Fruit fly (Drosophila melanogaster) whole organism, embryonic: ENCODE results near the gene morgue.

ENCODE experiments used
- ATbp ChIP-seq: fragments of 200-800 bp; sonication (Bioruptor generic); optimal IDR thresholded peaks from 2 replicates; lab custom pipeline; 2017; ENCODE audit warnings: missing biosample characterization, mild to moderate bottlenecking, missing genetic modification characterization, missing genetic modification reagents
- Atf3 ChIP-seq: fragments of 200-800 bp; sonication (Bioruptor generic); optimal IDR thresholded peaks from 3 replicates; lab custom pipeline; 2016; ENCODE audit warnings: missing biosample characterization, missing genetic modification characterization
- B-H2 ChIP-seq: fragments of 200-800 bp; sonication (Bioruptor generic); optimal IDR thresholded peaks from 2 replicates; lab custom pipeline; 2018; ENCODE audit warnings: missing biosample characterization, mild to moderate bottlenecking, missing genetic modification characterization
- BEAF-32 ChIP-seq: fragments of 200-800 bp; sonication (Bioruptor generic); optimal IDR thresholded peaks from 3 replicates; lab custom pipeline; 2017; ENCODE audit warnings: missing biosample characterization, missing genetic modification characterization, mild to moderate bottlenecking, moderate library complexity, missing genetic modification reagents
- CG14860 ChIP-seq: fragments of 200-800 bp; sonication (Bioruptor generic); IDR thresholded peaks from 3 replicates; pipeline ENCODE4 v1.3.6; 2022; ENCODE audit warnings: missing biosample characterization, missing genetic modification characterization; ENCODE audit not compliant: partially characterized antibody
- CG15269 ChIP-seq: fragments of 200-800 bp; sonication (Bioruptor generic); optimal IDR thresholded peaks from 2 replicates; lab custom pipeline; 2018; ENCODE audit warnings: missing biosample characterization, mild to moderate bottlenecking, missing genetic modification characterization, moderate library complexity
- CG15479 ChIP-seq: fragments of 200-800 bp; sonication (Bioruptor generic); optimal IDR thresholded peaks from 3 replicates; lab custom pipeline; 2019; ENCODE audit warnings: missing biosample characterization, mild to moderate bottlenecking, missing genetic modification characterization, moderate library complexity
- CG1602 ChIP-seq: fragments of 200-800 bp; sonication (Bioruptor generic); optimal IDR thresholded peaks from 3 replicates; lab custom pipeline; 2016; ENCODE audit warnings: missing biosample characterization, missing genetic modification characterization
- CG17328 ChIP-seq: fragments of 200-800 bp; sonication (Bioruptor generic); IDR thresholded peaks from 2 replicates; pipeline ENCODE4 v1.3.6; 2022; ENCODE audit warnings: missing biosample characterization, missing genetic modification characterization
- CG18764 ChIP-seq: fragments of 200-800 bp; sonication (Bioruptor generic); optimal IDR thresholded peaks from 3 replicates; lab custom pipeline; 2016; ENCODE audit warnings: missing biosample characterization, missing genetic modification characterization
- CG2202 ChIP-seq: fragments of 200-800 bp; sonication (Bioruptor generic); optimal IDR thresholded peaks from 2 replicates; lab custom pipeline; 2018; ENCODE audit warnings: missing biosample characterization, mild to moderate bottlenecking, missing genetic modification characterization
- CG2889 ChIP-seq: fragments of 200-800 bp; sonication (Bioruptor generic); IDR thresholded peaks from 3 replicates; pipeline ENCODE4 v1.3.6; 2022; ENCODE audit warnings: missing biosample characterization, missing genetic modification characterization
- CG3281 ChIP-seq: fragments of 200-800 bp; sonication (Bioruptor generic); optimal IDR thresholded peaks from 3 replicates; lab custom pipeline; 2017; ENCODE audit warnings: missing biosample characterization, mild to moderate bottlenecking, missing genetic modification characterization
- CG4328 ChIP-seq: fragments of 200-800 bp; sonication (Bioruptor generic); optimal IDR thresholded peaks from 3 replicates; lab custom pipeline; 2017; ENCODE audit warnings: missing biosample characterization, missing genetic modification reagents, missing genetic modification characterization
- CG4617 ChIP-seq: fragments of 200-800 bp; sonication (Bioruptor generic); optimal IDR thresholded peaks from 3 replicates; lab custom pipeline; 2016; ENCODE audit warnings: missing biosample characterization, missing genetic modification characterization, borderline replicate concordance
- CG7556 ChIP-seq: fragments of 200-800 bp; sonication (Bioruptor generic); optimal IDR thresholded peaks from 2 replicates; lab custom pipeline; 2017; ENCODE audit warnings: missing biosample characterization, mild to moderate bottlenecking, missing genetic modification characterization
- CG7786 ChIP-seq: fragments of 200-800 bp; sonication (Bioruptor generic); optimal IDR thresholded peaks from 2 replicates; lab custom pipeline; 2016; ENCODE audit warnings: missing biosample characterization, missing genetic modification characterization
- CG7987 ChIP-seq: fragments of 200-800 bp; sonication (Bioruptor generic); optimal IDR thresholded peaks from 2 replicates; lab custom pipeline; 2018; ENCODE audit warnings: missing biosample characterization, mild to moderate bottlenecking, missing genetic modification characterization, moderate library complexity
- CoRest ChIP-seq: fragments of 200-800 bp; sonication (Bioruptor generic); optimal IDR thresholded peaks from 3 replicates; lab custom pipeline; 2018; ENCODE audit warnings: missing biosample characterization, mild to moderate bottlenecking, missing genetic modification characterization, moderate library complexity
- Deaf1 ChIP-seq: fragments of 200-800 bp; optimal IDR thresholded peaks from 3 replicates; lab custom pipeline; 2019; ENCODE audit warnings: missing biosample characterization, mild to moderate bottlenecking, missing genetic modification characterization, moderate library complexity
- Dek ChIP-seq: fragments of 200-800 bp; sonication (Bioruptor generic); optimal IDR thresholded peaks from 3 replicates; lab custom pipeline; 2019; ENCODE audit warnings: missing biosample characterization, mild to moderate bottlenecking, missing genetic modification characterization, moderate library complexity
- Dfd ChIP-seq, 2 experiments: fragments of >200 bp; optimal IDR thresholded peaks; 2 replicates each; lab custom pipeline; 2017; ENCODE audit warnings: missing biosample characterization in 2 of 2, missing genetic modification characterization in 2 of 2
- Dll ChIP-seq: fragments of 200-800 bp; sonication (Bioruptor generic); IDR thresholded peaks from 4 replicates; pipeline ENCODE4 v1.3.6; 2022; ENCODE audit warnings: missing biosample characterization, missing genetic modification characterization; ENCODE audit not compliant: partially characterized antibody
- Fer3 ChIP-seq: fragments of 200-800 bp; sonication (Bioruptor generic); optimal IDR thresholded peaks from 2 replicates; lab custom pipeline; 2018; ENCODE audit warnings: missing biosample characterization, mild to moderate bottlenecking, missing genetic modification characterization, moderate library complexity
- H2.0 ChIP-seq: fragments of 200-800 bp; sonication (Bioruptor generic); IDR thresholded peaks from 2 replicates; pipeline ENCODE4 v1.3.6; 2022; ENCODE audit warnings: missing biosample characterization, missing genetic modification characterization
- HLH4C ChIP-seq: fragments of 200-800 bp; sonication (Bioruptor generic); IDR thresholded peaks from 3 replicates; pipeline ENCODE4 v1.3.6; 2022; ENCODE audit warnings: missing biosample characterization, missing genetic modification characterization; ENCODE audit not compliant: partially characterized antibody
- Mad ChIP-seq: fragments of 200-800 bp; sonication (Bioruptor generic); optimal IDR thresholded peaks from 2 replicates; lab custom pipeline; 2016; ENCODE audit warnings: missing biosample characterization, missing genetic modification characterization
- Med ChIP-seq: fragments of 200-800 bp; sonication (Bioruptor generic); peaks from one replicate; lab custom pipeline; 2016; ENCODE audit warnings: missing biosample characterization, missing genetic modification characterization, mild to moderate bottlenecking, inconsistent platforms, moderate library complexity
- Rfx ChIP-seq: fragments of 200-800 bp; sonication (Bioruptor generic); IDR thresholded peaks from 2 replicates; pipeline ENCODE4 v1.3.6; 2022; ENCODE audit warnings: missing biosample characterization, missing genetic modification characterization
- Six4 ChIP-seq: fragments of 200-800 bp; sonication (Bioruptor generic); optimal IDR thresholded peaks from 2 replicates; lab custom pipeline; 2016; ENCODE audit warnings: missing biosample characterization, missing genetic modification characterization
- Sry-β ChIP-seq: fragments of 200-800 bp; sonication (Bioruptor generic); optimal IDR thresholded peaks from 2 replicates; lab custom pipeline; 2018; ENCODE audit warnings: missing biosample characterization, mild to moderate bottlenecking, missing genetic modification characterization, moderate library complexity
- YL-1 ChIP-seq: fragments of 200-800 bp; sonication (Bioruptor generic); optimal IDR thresholded peaks from 3 replicates; lab custom pipeline; 2017; ENCODE audit warnings: missing biosample characterization, mild to moderate bottlenecking, missing genetic modification characterization
- abd-A ChIP-seq: fragments of 200-800 bp; sonication (Bioruptor generic); optimal IDR thresholded peaks from 3 replicates; lab custom pipeline; 2019; ENCODE audit warnings: missing biosample characterization, mild to moderate bottlenecking, missing genetic modification characterization, moderate library complexity
- her ChIP-seq: fragments of 200-800 bp; sonication (Bioruptor generic); optimal IDR thresholded peaks from 2 replicates; lab custom pipeline; 2016; ENCODE audit warnings: missing biosample characterization, missing genetic modification characterization
- ken ChIP-seq: fragments of 200-800 bp; sonication (Bioruptor generic); IDR thresholded peaks from 3 replicates; pipeline ENCODE4 v1.3.6; 2022; ENCODE audit warnings: missing biosample characterization, missing genetic modification characterization
- nerfin-2 ChIP-seq: fragments of 200-800 bp; sonication (Bioruptor generic); IDR thresholded peaks from 2 replicates; pipeline ENCODE4 v1.3.6; 2022; ENCODE audit warnings: missing biosample characterization, missing genetic modification characterization; ENCODE audit not compliant: partially characterized antibody
- nom ChIP-seq: fragments of 200-800 bp; sonication (Bioruptor generic); optimal IDR thresholded peaks from 2 replicates; lab custom pipeline; 2017; ENCODE audit warnings: missing biosample characterization, missing genetic modification characterization, mild to moderate bottlenecking, moderate library complexity, missing genetic modification reagents
- onecut ChIP-seq: fragments of 200-800 bp; sonication (Bioruptor generic); IDR thresholded peaks from 2 replicates; pipeline ENCODE4 v1.3.6; 2022; ENCODE audit warnings: missing biosample characterization, missing genetic modification characterization
- pita ChIP-seq: fragments of 200-800 bp; sonication (Bioruptor generic); optimal IDR thresholded peaks from 2 replicates; lab custom pipeline; 2017; ENCODE audit warnings: missing biosample characterization, mild to moderate bottlenecking, missing genetic modification characterization
- psq ChIP-seq: fragments of 200-800 bp; sonication (Bioruptor generic); optimal IDR thresholded peaks from 2 replicates; lab custom pipeline; 2017; ENCODE audit warnings: missing biosample characterization, missing genetic modification characterization
- repo ChIP-seq: fragments of 200-800 bp; sonication (Bioruptor generic); optimal IDR thresholded peaks from 2 replicates; lab custom pipeline; 2016; ENCODE audit warnings: missing biosample characterization, missing genetic modification characterization
- slbo ChIP-seq: fragments of 200-800 bp; sonication (Bioruptor generic); IDR thresholded peaks from 2 replicates; pipeline ENCODE4 v1.3.6; 2022; ENCODE audit warnings: missing biosample characterization, missing genetic modification characterization
- slp2 ChIP-seq: fragments of 200-800 bp; sonication (Bioruptor generic); optimal IDR thresholded peaks from 2 replicates; lab custom pipeline; 2016; ENCODE audit warnings: missing biosample characterization, missing genetic modification characterization
- tap ChIP-seq: fragments of 200-800 bp; optimal IDR thresholded peaks from 3 replicates; lab custom pipeline; 2019; ENCODE audit warnings: missing biosample characterization, mild to moderate bottlenecking, missing genetic modification characterization, moderate library complexity
- tio ChIP-seq: fragments of 200-800 bp; sonication (Bioruptor generic); optimal IDR thresholded peaks from 2 replicates; lab custom pipeline; 2017; ENCODE audit warnings: missing biosample characterization, missing genetic modification characterization, inconsistent platforms
- tll ChIP-seq, 2 experiments: fragments of 200-800 bp in 1 of 2; fragments of >200 bp in 1 of 2; sonication (Bioruptor generic) in 1 of 2; optimal IDR thresholded peaks; 2 replicates each; lab custom pipeline; 2017 to 2019; ENCODE audit warnings: missing biosample characterization in 2 of 2, missing genetic modification characterization in 2 of 2, mild to moderate bottlenecking in 1 of 2, moderate library complexity in 1 of 2
- trh ChIP-seq: fragments of 200-800 bp; sonication (Bioruptor generic); optimal IDR thresholded peaks from 2 replicates; lab custom pipeline; 2016; ENCODE audit warnings: missing biosample characterization, missing genetic modification characterization
- tup ChIP-seq: fragments of 200-800 bp; sonication (Bioruptor generic); optimal IDR thresholded peaks from 2 replicates; lab custom pipeline; 2016; ENCODE audit warnings: missing biosample characterization, mild to moderate bottlenecking, missing genetic modification characterization, moderate library complexity
- tx ChIP-seq: fragments of 200-800 bp; sonication (Bioruptor generic); optimal IDR thresholded peaks from 2 replicates; lab custom pipeline; 2016; ENCODE audit warnings: missing biosample characterization, missing genetic modification characterization
- unc-4 ChIP-seq: fragments of 200-800 bp; sonication (Bioruptor generic); IDR thresholded peaks from 2 replicates; pipeline ENCODE4 v1.3.6; 2022; ENCODE audit warnings: missing biosample characterization, missing genetic modification characterization; ENCODE audit not compliant: partially characterized antibody
- wek ChIP-seq: fragments of 200-800 bp; sonication (Bioruptor generic); optimal IDR thresholded peaks from 3 replicates; lab custom pipeline; 2018; ENCODE audit warnings: missing biosample characterization, mild to moderate bottlenecking, missing genetic modification characterization, moderate library complexity

The morgue gene

dm6 chr2L:4452798-4453197 lies 8.3 kb upstream of the morgue start, which contains the start of gene CG15439 (continued):
- TF ChIP-seq ken (GFP tag; lab: Robert Waterston, UW) (no peak), CG18764 (GFP tag; lab: Kevin White, UChicago) (no peak), CG15479 (GFP tag; lab: Kevin White, UChicago) (no peak), tap (tag; lab: Kevin White, UChicago) (no peak), CG2202 (tag; lab: Kevin White, UChicago) (no peak), Six4 (no peak), CG4328 (GFP tag; lab: Kevin White, UChicago) (no peak), CG17328 (no peak), abd-A (tag; lab: Kevin White, UChicago) (no peak), slbo (GFP tag; lab: Robert Waterston, UW) (no peak), Sry-β (no peak), CG7556 (GFP tag; lab: Kevin White, UChicago) (no peak), ATbp (GFP tag; lab: Kevin White, UChicago) (no peak), tup (GFP tag; lab: Kevin White, UChicago) (no peak), H2.0 (no peak), HLH4C (GFP tag; lab: Robert Waterston, UW) (peak; percentile 86), onecut (GFP tag; lab: Robert Waterston, UW) (no peak), CG2889 (no peak), Dek (tag; lab: Kevin White, UChicago) (no peak), Fer3 (tag; lab: Kevin White, UChicago) (no peak), Atf3 (no peak), CG14860 (GFP tag; lab: Robert Waterston, UW) (peak; percentile 49), tx (no peak), Med (GFP tag; lab: Kevin White, UChicago) (no peak), Dfd (GFP tag; optimal IDR thresholded peaks at IDR 0.05; lab: Kevin White, UChicago) (no peak), trh (GFP tag; lab: Kevin White, UChicago) (no peak), CG3281 (no peak), Rfx (GFP tag; lab: Robert Waterston, UW) (no peak), slp2 (GFP tag; lab: Kevin White, UChicago) (no peak), unc-4 (GFP tag; lab: Robert Waterston, UW) (peak; percentile 77), CG15269 (no peak), nerfin-2 (peak; percentile 77), CoRest (tag; lab: Kevin White, UChicago) (no peak), CG7987 (GFP tag; lab: Kevin White, UChicago) (no peak), CG1602 (GFP tag; lab: Kevin White, UChicago) (no peak), repo (no peak), pita (GFP tag; lab: Kevin White, UChicago) (no peak), CG4617 (GFP tag; lab: Kevin White, UChicago) (peak; percentile 55), nom (GFP tag; lab: Kevin White, UChicago) (no peak), Deaf1 (tag; lab: Kevin White, UChicago) (no peak), YL-1 (GFP tag; lab: Kevin White, UChicago) (peak; percentile 22), CG7786 (GFP tag; lab: Kevin White, UChicago) (no peak), her (GFP tag; lab: Kevin White, UChicago) (no peak), psq (GFP tag; lab: Kevin White, UChicago) (no peak), BEAF-32 (peak; percentile 54), tio (GFP tag; lab: Kevin White, UChicago) (no peak), Mad (GFP tag; lab: Kevin White, UChicago) (no peak), tll (GFP tag; optimal IDR thresholded peaks at IDR 0.05; lab: Kevin White, UChicago) (no peak), wek (peak; percentile 64), B-H2 (GFP tag; lab: Kevin White, UChicago) (no peak), Dll (GFP tag; lab: Robert Waterston, UW) (peak; percentile 79)
